Worm (Caenorhabditis elegans) whole organism, L4/young adult: ENCODE data around the gene B0222.15.

Source experiments
- W03F9.2 ChIP-seq: fragments of 150-350 bp; optimal IDR thresholded peaks from 2 replicates; lab custom pipeline; 2014; ENCODE audit warnings: missing biosample characterization, missing genetic modification characterization
- dao-5 ChIP-seq: sonication (generic microtip); optimal IDR thresholded peaks from 2 replicates; lab custom pipeline; 2016; ENCODE audit warnings: missing genotype, missing genetic modification characterization, moderate library complexity, missing compliant biosample characterization
- him-1 ChIP-seq: sonication (generic microtip); optimal IDR thresholded peaks from 2 replicates; lab custom pipeline; 2016; ENCODE audit warnings: missing genotype, missing genetic modification reagents, missing genetic modification characterization, missing compliant biosample characterization

The B0222.15 gene

DNA sequence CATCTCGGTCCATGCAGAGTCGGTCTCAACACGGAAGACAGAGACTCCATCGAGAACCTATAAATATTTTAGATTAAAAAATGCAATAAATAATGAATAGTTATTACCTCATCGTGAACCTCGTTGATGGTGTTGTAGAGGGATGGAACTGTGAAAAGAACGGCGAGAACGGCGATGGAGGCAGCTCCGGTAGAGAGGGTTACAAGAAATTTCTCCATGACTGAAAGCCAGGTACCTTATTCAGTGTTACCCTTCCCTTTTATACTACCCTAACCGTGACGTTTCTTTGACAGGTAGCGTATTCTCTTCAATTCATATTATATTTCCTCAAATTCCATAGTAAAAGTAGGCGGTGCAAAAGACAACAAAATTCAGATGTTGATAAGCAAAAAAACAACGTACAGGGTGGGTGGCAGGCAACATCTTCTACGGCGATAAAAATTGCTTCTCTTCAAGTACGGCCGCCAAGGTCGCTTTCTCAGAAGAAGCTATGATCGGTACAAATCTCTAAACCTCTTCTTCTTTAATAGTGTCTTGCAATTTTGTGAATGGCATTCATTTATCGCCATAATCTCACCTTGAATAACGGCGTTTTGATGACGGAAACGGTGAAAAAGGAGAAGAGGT lies 8.6 kb upstream of the B0222.15 start, which contains the start of gene col-10:
TSS of gene col-10 (minus strand) at position 235 of the 627 bp plus-strand sequence.
- no peak for TF ChIP-seq dao-5 (tag; lab: Kevin White, UChicago)
- no peak for TF ChIP-seq W03F9.2
- no peak for TF ChIP-seq him-1

DNA sequence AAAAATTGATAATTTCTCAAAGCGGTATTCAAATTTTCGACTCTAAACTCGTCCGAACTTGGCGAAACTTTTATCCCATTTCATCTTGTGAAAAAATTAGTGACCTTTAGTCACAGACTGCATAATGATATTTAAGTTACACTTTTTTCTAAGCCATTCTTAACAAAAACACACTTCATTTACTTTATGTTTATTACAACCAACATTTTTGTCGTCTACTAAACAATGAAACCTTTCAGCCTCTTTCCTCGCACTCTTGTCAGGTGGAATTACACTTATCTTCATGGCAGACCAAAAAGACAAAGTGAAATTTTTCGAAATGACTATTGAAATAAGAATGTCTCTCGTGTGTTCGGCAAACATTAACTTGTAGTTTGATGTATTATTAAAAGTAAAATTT lies 7.3 kb upstream of the B0222.15 start:
- TF ChIP-seq him-1 (no peak), W03F9.2 (no peak), dao-5 (tag; lab: Kevin White, UChicago) (no peak)

DNA sequence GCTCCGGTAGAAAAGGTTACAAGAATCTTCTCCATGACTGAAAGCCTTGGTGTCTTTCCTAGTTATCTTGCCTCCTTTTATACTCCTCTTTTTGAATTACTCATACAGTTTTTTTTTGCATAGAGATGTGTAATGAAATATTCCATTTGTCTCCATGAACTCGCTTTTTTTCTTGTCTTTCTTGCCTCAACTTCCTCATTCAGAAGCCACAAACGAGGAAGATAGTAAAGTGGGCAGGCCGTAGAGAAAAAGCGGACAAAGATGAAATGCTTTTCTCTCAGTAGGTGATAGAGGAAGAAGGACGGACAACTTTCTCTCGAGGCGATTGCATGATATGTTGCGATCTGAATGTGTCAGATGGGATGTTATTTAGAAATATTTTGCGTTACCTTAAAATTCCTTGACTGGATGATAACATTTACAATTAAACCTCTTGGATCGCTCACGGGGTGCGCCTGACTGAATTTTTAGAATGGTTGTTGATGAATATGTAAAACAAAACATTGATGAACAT lies 6.4 kb upstream of the B0222.15 start, which contains the start of gene col-145:
TSS of gene col-145 (minus strand) at position 51 of the 514 bp plus-strand sequence.
- TF ChIP-seq him-1 (no peak), dao-5 (tag; lab: Kevin White, UChicago) (no peak), W03F9.2 (no peak)

DNA sequence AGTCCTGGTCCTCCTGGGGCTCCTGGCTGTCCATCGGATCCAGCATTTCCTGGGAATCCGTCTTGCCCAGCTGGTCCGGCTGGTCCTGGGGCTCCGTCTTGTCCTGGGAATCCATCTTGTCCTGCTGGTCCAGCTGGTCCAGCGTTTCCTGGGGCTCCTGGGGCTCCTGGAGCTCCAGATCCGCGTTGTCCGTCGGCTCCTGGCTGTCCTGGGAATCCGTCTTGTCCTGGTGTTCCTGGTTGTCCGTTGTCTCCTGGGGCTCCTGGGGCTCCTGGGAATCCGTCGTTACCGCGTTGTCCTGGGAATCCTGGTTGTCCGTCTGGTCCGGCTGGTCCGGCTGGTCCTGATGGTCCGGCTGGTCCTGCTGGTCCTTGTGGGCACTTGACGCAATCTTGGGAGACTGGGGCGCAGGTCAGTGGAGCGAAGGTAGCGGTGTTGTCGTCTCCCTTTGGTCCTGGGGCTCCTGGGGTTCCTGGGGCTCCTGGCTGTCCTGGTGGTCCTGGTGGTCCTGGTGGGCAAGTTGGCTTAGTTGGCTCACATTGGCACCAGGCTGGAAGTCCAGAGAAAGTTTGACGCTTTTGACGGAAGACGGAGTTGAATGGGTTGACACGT lies 5.6 kb upstream of the B0222.15 start:
- TF ChIP-seq W03F9.2 (no peak), him-1 (no peak), dao-5 (tag; lab: Kevin White, UChicago) (no peak)

DNA sequence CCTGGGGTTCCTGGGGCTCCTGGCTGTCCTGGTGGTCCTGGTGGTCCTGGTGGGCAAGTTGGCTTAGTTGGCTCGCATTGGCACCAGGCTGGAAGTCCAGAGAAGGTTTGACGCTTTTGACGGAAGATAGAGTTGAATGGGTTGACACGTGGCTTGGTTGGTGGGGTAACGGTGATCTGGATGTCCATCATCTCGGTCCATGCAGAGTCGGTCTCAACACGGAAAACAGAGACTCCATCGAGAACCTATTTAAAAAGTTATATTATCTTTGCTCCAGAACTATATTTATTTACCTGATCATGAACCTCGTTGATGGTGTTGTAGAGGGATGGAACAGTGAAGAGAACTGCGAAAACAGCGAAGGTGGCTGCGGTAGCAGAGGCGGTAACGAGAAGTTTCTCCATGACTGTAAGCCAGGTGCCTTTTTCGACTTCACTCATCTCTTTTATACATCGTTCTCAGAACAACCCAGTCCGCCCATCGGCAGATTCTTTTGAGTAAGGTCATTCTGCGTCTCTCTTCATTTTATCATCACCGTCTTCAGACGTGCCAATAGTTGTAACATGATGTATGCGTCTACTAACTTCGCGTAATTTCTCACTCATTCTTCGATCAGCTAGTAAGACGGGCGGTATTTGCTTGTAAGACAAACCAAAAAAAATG lies 3.8 kb upstream of the B0222.15 start, which contains the start of gene col-144:
TSS of gene col-144 (minus strand) at position 419 of the 663 bp plus-strand sequence.
- TF ChIP-seq dao-5 (tag; lab: Kevin White, UChicago) (no peak), W03F9.2 (no peak)

DNA sequence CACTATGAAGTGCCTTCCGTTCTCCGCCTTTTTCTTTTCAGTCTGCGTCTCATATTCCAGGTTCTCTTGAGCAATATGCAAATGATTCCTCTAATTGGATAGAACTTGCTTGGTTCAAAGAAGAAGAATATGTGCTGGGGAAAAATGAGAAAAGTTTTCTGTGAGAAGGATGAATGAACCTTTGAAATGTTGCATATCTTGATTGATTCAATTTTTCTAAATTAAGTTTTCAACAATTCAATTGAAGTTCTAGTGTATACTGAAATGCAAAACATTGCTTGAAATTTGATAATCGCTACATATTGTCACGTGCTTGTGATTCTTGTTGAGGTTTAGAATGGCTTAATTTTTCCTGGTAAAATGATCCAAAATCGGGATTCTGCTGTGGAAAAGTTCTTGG lies 1.0 kb upstream of the B0222.15 start:
- TF ChIP-seq dao-5 (tag; lab: Kevin White, UChicago): no peak
- no peak for TF ChIP-seq W03F9.2
- no peak for TF ChIP-seq him-1

DNA sequence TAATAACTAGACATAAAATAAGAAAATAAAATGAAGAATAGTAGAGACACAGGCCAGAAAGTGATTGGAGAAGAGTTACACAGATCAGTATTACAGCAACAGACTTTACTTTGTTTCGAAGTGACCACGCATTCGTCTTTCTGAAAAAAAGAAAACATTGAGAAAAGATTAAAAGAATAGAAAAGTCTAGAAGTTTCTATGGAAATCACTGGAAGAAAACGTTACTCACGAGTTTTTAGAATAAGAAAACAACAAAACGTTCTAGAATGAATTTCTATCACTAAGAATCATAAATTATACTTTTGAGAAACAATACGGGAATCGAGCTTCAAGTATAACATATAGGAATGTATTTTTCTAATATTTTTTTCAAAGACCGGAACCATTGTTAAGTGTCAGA lies 963 bp downstream of the B0222.15 start:
- TF ChIP-seq dao-5 (tag; lab: Kevin White, UChicago): no peak
- no peak for TF ChIP-seq W03F9.2
- TF ChIP-seq him-1: no peak

DNA sequence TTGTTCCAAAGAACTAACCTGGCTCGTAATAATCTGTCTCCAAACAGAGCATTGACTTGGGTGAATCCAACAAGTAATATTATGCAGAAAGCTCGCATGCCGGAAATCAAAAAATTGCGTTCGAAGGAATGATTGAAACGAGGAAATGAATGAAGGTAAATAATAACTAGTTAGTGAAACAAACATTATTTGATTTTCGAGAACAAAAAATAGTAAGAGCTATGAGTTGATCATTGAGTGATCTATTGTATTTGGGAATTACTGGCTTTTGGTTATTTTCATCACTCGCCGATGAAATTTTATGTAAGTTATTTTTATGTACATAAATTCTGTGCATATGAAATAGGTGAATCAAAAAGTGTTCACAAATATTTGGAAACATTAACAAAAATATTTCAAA lies 1.8 kb downstream of the B0222.15 start, which contains the start of gene B0222.5:
TSS of gene B0222.5 (minus strand) at position 101 of the 400 bp plus-strand sequence.
- TF ChIP-seq him-1 (no peak), W03F9.2 (no peak), dao-5 (tag; lab: Kevin White, UChicago) (no peak)

DNA sequence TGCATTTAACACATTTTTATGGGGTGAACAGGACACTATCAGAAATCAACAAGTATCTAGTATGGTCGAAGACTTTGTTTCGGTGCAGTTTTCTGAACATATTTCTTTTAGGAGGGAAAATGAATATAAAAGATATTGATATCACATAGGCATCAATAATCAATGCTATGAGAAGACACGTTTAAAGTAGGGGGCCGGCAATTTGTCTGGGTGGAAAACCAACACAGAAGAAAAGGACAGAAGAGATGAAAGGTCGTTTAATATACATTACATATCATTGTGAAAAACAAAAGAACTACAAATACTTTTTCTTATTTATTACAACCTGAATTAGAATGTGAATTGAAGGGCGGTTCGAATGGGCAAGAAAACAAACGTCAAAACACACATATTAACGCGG lies 4.2 kb downstream of the B0222.15 start:
- no peak for TF ChIP-seq him-1
- TF ChIP-seq W03F9.2: no peak
- no peak for TF ChIP-seq dao-5 (tag; lab: Kevin White, UChicago)

DNA sequence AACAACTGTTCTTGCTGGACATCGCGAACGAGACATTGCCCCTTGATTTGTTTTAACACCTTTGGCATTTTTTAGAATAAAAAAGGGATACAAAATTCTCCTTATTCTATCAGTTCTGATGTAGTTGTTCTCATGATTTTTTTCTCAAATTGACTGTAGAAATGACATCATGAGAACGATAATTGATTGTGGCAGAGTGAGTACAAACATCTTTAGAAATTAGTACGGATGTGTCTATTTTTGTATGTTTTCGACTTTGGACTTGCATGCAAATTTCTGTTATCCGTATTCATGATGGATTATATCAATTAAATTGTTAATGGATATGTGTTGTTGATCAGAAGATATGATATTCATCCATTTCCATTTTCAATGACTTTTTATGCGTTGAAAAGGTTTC lies 8.4 kb downstream of the B0222.15 start:
- TF ChIP-seq W03F9.2: no peak

DNA sequence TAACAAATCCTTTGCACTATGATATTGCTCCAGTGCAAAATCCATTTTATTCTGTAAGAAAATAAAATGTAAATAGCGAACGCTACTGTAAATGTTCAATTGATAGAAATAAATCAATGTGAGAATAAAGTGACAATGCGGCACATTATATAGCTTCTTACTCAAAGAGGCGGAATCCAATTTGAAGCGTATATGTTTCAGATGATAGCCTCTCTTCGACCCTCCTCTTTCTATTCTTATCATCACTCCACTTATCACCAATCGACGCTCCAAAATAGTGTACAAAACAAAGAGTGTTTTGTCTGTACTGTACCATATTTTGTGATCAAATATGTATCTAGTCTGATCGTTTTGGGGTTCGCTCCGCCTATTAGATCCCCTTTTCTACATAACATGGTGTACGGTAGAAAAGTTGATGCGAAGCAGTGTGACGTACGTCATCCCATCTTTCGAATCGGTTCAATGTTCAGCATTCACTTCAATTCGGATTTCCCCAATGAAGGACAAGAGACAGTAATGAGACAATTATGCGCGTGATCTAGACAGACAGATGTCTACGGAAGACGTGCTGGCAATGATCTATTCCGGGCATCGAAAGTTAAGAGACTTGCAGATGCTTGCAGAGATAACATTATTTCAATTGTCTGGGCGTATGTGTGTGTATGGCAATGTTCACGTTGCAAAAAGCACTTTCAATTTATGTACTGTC lies 9.6 kb downstream of the B0222.15 start, which contains the start of gene spl-2:
TSS of gene spl-2 (minus strand) at position 51 of the 709 bp plus-strand sequence.
- TF ChIP-seq W03F9.2: no peak
- TF ChIP-seq him-1: no peak
- TF ChIP-seq dao-5 (tag; lab: Kevin White, UChicago): no peak

DNA sequence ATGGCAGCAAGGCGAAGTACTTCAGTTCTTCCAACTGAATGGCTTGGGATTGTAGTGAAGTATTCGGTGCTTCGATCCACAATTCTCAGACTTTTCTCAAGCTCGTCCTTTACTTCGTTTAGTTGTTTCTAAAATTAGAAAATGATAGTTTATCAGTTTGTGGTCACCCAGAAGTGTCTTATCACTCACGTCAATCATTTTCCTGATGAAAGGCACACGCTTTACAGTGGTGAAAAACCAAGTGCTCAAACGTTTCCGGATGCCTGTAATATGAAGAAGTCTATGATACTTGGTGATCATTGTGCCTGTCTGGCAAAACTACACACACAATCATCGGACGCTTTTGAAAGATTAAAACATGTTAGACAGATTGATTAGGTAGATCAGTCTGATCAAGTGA lies 10.4 kb downstream of the B0222.15 start:
- TF ChIP-seq dao-5 (tag; lab: Kevin White, UChicago) (no peak), him-1 (no peak), W03F9.2 (no peak)

DNA sequence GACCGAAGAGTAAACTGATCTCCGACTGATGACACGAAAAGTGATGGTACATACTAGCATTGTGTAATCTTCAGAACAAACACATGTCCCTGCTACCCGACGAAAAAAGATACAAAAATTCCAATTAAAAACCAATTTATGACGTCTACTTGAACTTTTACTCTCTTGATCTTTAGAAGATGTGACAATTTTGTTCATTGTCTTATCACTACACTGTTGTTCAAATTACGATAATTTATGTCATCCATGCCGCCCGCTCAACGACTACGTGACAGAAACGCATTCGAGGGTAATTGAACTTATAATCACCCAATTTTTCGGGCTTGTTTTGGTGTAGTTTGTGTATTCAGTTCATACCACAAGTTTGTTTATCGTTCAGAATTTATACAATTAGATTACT lies 12.7 kb downstream of the B0222.15 start:
- TF ChIP-seq him-1 (no peak), dao-5 (tag; lab: Kevin White, UChicago) (no peak), W03F9.2 (no peak)

DNA sequence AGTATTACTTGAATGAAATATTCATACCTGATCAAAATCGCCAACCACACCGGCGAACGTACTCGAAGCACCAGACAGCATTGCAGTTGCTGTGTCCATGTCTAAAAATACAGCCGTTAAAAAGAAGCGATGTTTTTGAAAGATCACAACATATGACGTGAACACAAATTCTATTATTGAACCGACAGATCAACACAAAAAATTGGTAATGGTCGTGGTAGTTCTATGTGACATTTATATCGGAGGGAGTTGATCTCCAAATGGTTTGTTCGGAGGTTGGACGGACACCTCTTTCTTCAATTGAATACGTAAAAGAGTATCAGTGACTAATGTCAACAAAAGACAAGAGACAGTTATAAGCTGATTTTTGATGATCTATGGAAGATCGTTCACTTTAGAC lies 15.3 kb downstream of the B0222.15 start, which contains the start of gene pitr-3:
TSS of gene pitr-3 (minus strand) at position 101 of the 400 bp plus-strand sequence.
- TF ChIP-seq W03F9.2 (no peak), dao-5 (tag; lab: Kevin White, UChicago) (no peak), him-1 (no peak)
